Worm (Caenorhabditis elegans) whole organism, mixed stage, embryonic: ENCODE results near the gene oig-1.

ENCODE experiments used
- blmp-1 ChIP-seq: fragments of 150-350 bp; optimal IDR thresholded peaks from 2 replicates; lab custom pipeline; 2014; ENCODE audit warnings: missing biosample characterization, missing genetic modification characterization
- ceh-39 ChIP-seq: fragments of 150-350 bp; optimal IDR thresholded peaks from 2 replicates; lab custom pipeline; 2014; ENCODE audit warnings: missing biosample characterization, missing genetic modification characterization
- ces-1 ChIP-seq: fragments of 150-350 bp; optimal IDR thresholded peaks from 2 replicates; lab custom pipeline; 2014; ENCODE audit warnings: missing biosample characterization, missing genetic modification reagents, missing genetic modification characterization
- cnd-1 ChIP-seq: fragments of 200-800 bp; sonication (Bioruptor generic); optimal IDR thresholded peaks from 2 replicates; lab custom pipeline; 2018; ENCODE audit warnings: mild to moderate bottlenecking, missing genetic modification characterization, missing compliant biosample characterization
- elt-1 ChIP-seq: sonication (generic microtip); optimal IDR thresholded peaks from 2 replicates; lab custom pipeline; 2017; ENCODE audit warnings: missing genetic modification characterization, mild to moderate bottlenecking, missing compliant biosample characterization, antibody characterized with exemption, moderate library complexity, borderline replicate concordance; ENCODE audit not compliant: insufficient read depth
- mep-1 ChIP-seq: fragments of 150-350 bp; optimal IDR thresholded peaks from 2 replicates; lab custom pipeline; 2017; ENCODE audit warnings: missing biosample characterization, missing genetic modification reagents, missing genetic modification characterization, inconsistent platforms
- mls-2 ChIP-seq: sonication (generic microtip); optimal IDR thresholded peaks from 2 replicates; lab custom pipeline; 2016; ENCODE audit warnings: mild to moderate bottlenecking, missing genetic modification characterization, moderate library complexity, missing compliant biosample characterization
- nhr-12 ChIP-seq: fragments of 150-350 bp; optimal IDR thresholded peaks from 2 replicates; lab custom pipeline; 2014; ENCODE audit warnings: missing biosample characterization, missing genetic modification characterization
- nhr-237 ChIP-seq: fragments of 150-350 bp; optimal IDR thresholded peaks from 2 replicates; lab custom pipeline; 2014; ENCODE audit warnings: missing biosample characterization, missing genetic modification characterization
- nhr-76 ChIP-seq: sonication (generic microtip); optimal IDR thresholded peaks from 2 replicates; lab custom pipeline; 2017; ENCODE audit warnings: missing biosample characterization, missing genetic modification characterization
- pha-4 ChIP-seq: fragments of 150-350 bp; optimal IDR thresholded peaks from 2 replicates; lab custom pipeline; 2018; ENCODE audit warnings: missing biosample characterization, missing genetic modification reagents, missing genetic modification characterization
- sptf-1 ChIP-seq: sonication (generic microtip); optimal IDR thresholded peaks from 2 replicates; lab custom pipeline; 2017; ENCODE audit warnings: mild to moderate bottlenecking, missing genetic modification characterization, moderate library complexity, missing compliant biosample characterization
- unc-62 ChIP-seq: fragments of 150-350 bp; optimal IDR thresholded peaks from 2 replicates; lab custom pipeline; 2014; ENCODE audit warnings: missing biosample characterization, missing genetic modification reagents, missing genetic modification characterization
- ztf-11 ChIP-seq: fragments of 150-350 bp; optimal IDR thresholded peaks from 2 replicates; lab custom pipeline; 2014; ENCODE audit warnings: missing biosample characterization, missing genetic modification characterization

ce11 chrIII:6478256-6479004, 47.0 kb downstream of the oig-1 start, which contains the start of gene zip-8:
- TF ChIP-seq ces-1 (no peak), mep-1 (tag; lab: Kevin White, UChicago) (no peak), nhr-237 (tag; lab: Kevin White, UChicago) (no peak), nhr-76 (tag; lab: Kevin White, UChicago) (no peak), mls-2 (tag; lab: Kevin White, UChicago) (no peak), cnd-1 (tag; lab: Kevin White, UChicago) (no peak), blmp-1 (tag; lab: Kevin White, UChicago) (no peak), ztf-11 (no peak), nhr-12 (tag; lab: Kevin White, UChicago) (no peak), elt-1 (tag; lab: Kevin White, UChicago) (no peak), unc-62 (GFP tag; lab: Kevin White, UChicago) (no peak), pha-4 (tag; lab: Kevin White, UChicago) (no peak), ceh-39 (tag; lab: Kevin White, UChicago) (no peak), sptf-1 (no peak)
